Fruit fly (Drosophila melanogaster) whole organism, adult: ENCODE results near the gene Or92a.

Source experiments
- CG14711 ChIP-seq: fragments of 200-800 bp; sonication (Bioruptor generic); optimal IDR thresholded peaks from 2 replicates; lab custom pipeline; 2018; ENCODE audit warnings: missing biosample characterization, mild to moderate bottlenecking, missing genetic modification characterization, moderate library complexity
- CG1620 ChIP-seq: fragments of 200-800 bp; sonication (Bioruptor generic); optimal IDR thresholded peaks from 2 replicates; lab custom pipeline; 2016; ENCODE audit warnings: missing biosample characterization, missing genetic modification characterization
- Clk ChIP-seq: fragments of 200-800 bp; sonication (Bioruptor generic); optimal IDR thresholded peaks from 2 replicates; lab custom pipeline; 2017; ENCODE audit warnings: missing biosample characterization, missing genetic modification characterization
- Mnt ChIP-seq: fragments of 200-800 bp; sonication (Bioruptor generic); optimal IDR thresholded peaks from 2 replicates; lab custom pipeline; 2016; ENCODE audit warnings: missing biosample characterization, mild to moderate bottlenecking, missing genetic modification characterization
- cnc ChIP-seq, 2 experiments: fragments of >200 bp; optimal IDR thresholded peaks; 2 replicates each; lab custom pipeline; 2017
- kay ChIP-seq: fragments of 200-800 bp; sonication (Bioruptor generic); peaks from one replicate; lab custom pipeline; 2016; ENCODE audit warnings: missing biosample characterization, missing genetic modification characterization, borderline replicate concordance
- pad ChIP-seq: fragments of 200-800 bp; sonication (Bioruptor generic); optimal IDR thresholded peaks from 3 replicates; lab custom pipeline; 2017; ENCODE audit warnings: missing biosample characterization, missing genetic modification characterization, mild to moderate bottlenecking, moderate library complexity, missing genetic modification reagents

dm6 chr3R:20554300-20554699 is 49.7 kb downstream of the Or92a start, which contains the start of gene att-ORFB:
- no peak for TF ChIP-seq CG1620
- TF ChIP-seq Clk (GFP tag; lab: Kevin White, UChicago) = no peak
- no peak for TF ChIP-seq cnc (optimal IDR thresholded peaks at IDR 0.05; lab: Kevin White, UChicago)
- TF ChIP-seq Mnt = no peak
- TF ChIP-seq kay (GFP tag; lab: Kevin White, UChicago) = no peak
- no peak for TF ChIP-seq pad (GFP tag; lab: Kevin White, UChicago)
- TF ChIP-seq CG14711 (tag; lab: Kevin White, UChicago) = no peak
